Worm (Caenorhabditis elegans) whole organism, L4 larva: ENCODE data around the gene dod-6.

Experiments
- F44E2.7 ChIP-seq: fragments of 200-800 bp; sonication (Bioruptor generic); IDR thresholded peaks from 2 replicates; pipeline ENCODE4 v2.1.2; 2022; ENCODE audit warnings: missing genetic modification characterization, missing compliant biosample characterization
- R02D3.7 ChIP-seq: fragments of 150-350 bp; sonication (generic microtip); optimal IDR thresholded peaks from 3 replicates; lab custom pipeline; 2014; ENCODE audit warnings: missing biosample characterization, missing genetic modification characterization
- T20F7.1 ChIP-seq: fragments of 200-800 bp; sonication (Bioruptor generic); optimal IDR thresholded peaks from 2 replicates; lab custom pipeline; 2018; ENCODE audit warnings: mild to moderate bottlenecking, missing genetic modification characterization, missing compliant biosample characterization
- T26A8.4 ChIP-seq: fragments of 200-800 bp; sonication (Bioruptor generic); IDR thresholded peaks from 2 replicates; pipeline ENCODE4 v1.3.6; 2022; ENCODE audit warnings: missing genetic modification characterization, missing compliant biosample characterization
- ZK337.2 ChIP-seq: fragments of 200-800 bp; sonication (Bioruptor generic); IDR thresholded peaks from 2 replicates; pipeline ENCODE4 v1.3.6; 2022; ENCODE audit warnings: missing genetic modification reagents, missing genetic modification characterization, missing compliant biosample characterization
- aha-1 ChIP-seq: fragments of 150-350 bp; peaks from one replicate; lab custom pipeline; 2014; ENCODE audit warnings: missing biosample characterization, missing genetic modification characterization
- aly-2 ChIP-seq: sonication (generic microtip); optimal IDR thresholded peaks from 2 replicates; lab custom pipeline; 2018; ENCODE audit warnings: missing biosample characterization, missing genetic modification characterization
- ceh-28 ChIP-seq: fragments of 150-350 bp; optimal IDR thresholded peaks from 2 replicates; lab custom pipeline; 2014; ENCODE audit warnings: missing biosample characterization, missing genetic modification reagents, missing genetic modification characterization
- ces-1 ChIP-seq: fragments of 150-350 bp; sonication (generic microtip); optimal IDR thresholded peaks from 4 replicates; lab custom pipeline; 2014; ENCODE audit warnings: missing biosample characterization, missing genetic modification reagents, missing genetic modification characterization
- daf-16 ChIP-seq, 3 experiments: sonication (generic microtip); optimal IDR thresholded peaks; 2 replicates each; lab custom pipeline; 2016 to 2017; ENCODE audit warnings: missing genetic modification characterization in 3 of 3, missing genetic modification reagents in 3 of 3, mild to moderate bottlenecking in 2 of 3, missing compliant biosample characterization in 2 of 3, missing biosample characterization in 1 of 3, moderate library complexity in 1 of 3
- dmd-6 ChIP-seq: fragments of 200-800 bp; sonication (Bioruptor generic); IDR thresholded peaks from 2 replicates; pipeline ENCODE4 v1.3.6; 2022; ENCODE audit warnings: missing genetic modification reagents, missing genetic modification characterization, missing compliant biosample characterization
- dpl-1 ChIP-seq: fragments of 150-350 bp; optimal IDR thresholded peaks from 2 replicates; lab custom pipeline; 2014; ENCODE audit warnings: missing biosample characterization, missing genetic modification reagents, missing genetic modification characterization
- duxl-1 ChIP-seq: sonication (generic microtip); optimal IDR thresholded peaks from 2 replicates; lab custom pipeline; 2016; ENCODE audit warnings: mild to moderate bottlenecking, missing genetic modification characterization, moderate library complexity, missing compliant biosample characterization; ENCODE audit not compliant: poor library complexity
- fkh-10 ChIP-seq: fragments of 150-350 bp; optimal IDR thresholded peaks from 2 replicates; lab custom pipeline; 2014; ENCODE audit warnings: missing biosample characterization, missing genetic modification reagents, missing genetic modification characterization
- gei-8 ChIP-seq: fragments of 200-800 bp; sonication (Bioruptor generic); optimal IDR thresholded peaks from 2 replicates; lab custom pipeline; 2018; ENCODE audit warnings: mild to moderate bottlenecking, missing genetic modification characterization, missing compliant biosample characterization
- hlh-11 ChIP-seq: fragments of 200-800 bp; sonication (Bioruptor generic); optimal IDR thresholded peaks from 2 replicates; lab custom pipeline; 2018; ENCODE audit warnings: mild to moderate bottlenecking, missing genetic modification characterization, missing compliant biosample characterization
- hmg-1.1 ChIP-seq: fragments of 200-800 bp; sonication (Bioruptor generic); IDR thresholded peaks from 2 replicates; pipeline ENCODE4 v1.3.6; 2022; ENCODE audit warnings: missing genetic modification reagents, missing genetic modification characterization, missing compliant biosample characterization
- lin-1 ChIP-seq: fragments of 200-800 bp; sonication (Bioruptor generic); IDR thresholded peaks from 2 replicates; pipeline ENCODE4 v1.3.6; 2022; ENCODE audit warnings: missing genetic modification reagents, missing genetic modification characterization, missing compliant biosample characterization
- lin-13 ChIP-seq: fragments of 150-350 bp; optimal IDR thresholded peaks from 2 replicates; lab custom pipeline; 2014; ENCODE audit warnings: missing biosample characterization, missing genetic modification reagents, missing genetic modification characterization
- lin-29 ChIP-seq: fragments of 200-800 bp; sonication (Bioruptor generic); IDR thresholded peaks from 2 replicates; pipeline ENCODE4 v1.3.6; 2022; ENCODE audit warnings: missing genetic modification reagents, missing genetic modification characterization, missing compliant biosample characterization
- lsy-2 ChIP-seq, 2 experiments: fragments of 150-350 bp in 1 of 2; sonication (generic microtip) in 1 of 2; optimal IDR thresholded peaks; 2 replicates each; lab custom pipeline; 2014 to 2017; ENCODE audit warnings: missing biosample characterization in 2 of 2, missing genetic modification characterization in 2 of 2
- madf-5 ChIP-seq, 2 experiments: fragments of 200-800 bp; sonication (Bioruptor generic); IDR thresholded peaks; 2 replicates each; pipeline ENCODE4 v1.3.6; 2022; ENCODE audit warnings: missing compliant biosample characterization in 2 of 2, missing genetic modification characterization in 2 of 2
- mdl-1 ChIP-seq, 2 experiments: fragments of 150-350 bp in 1 of 2; sonication (generic microtip) in 1 of 2; optimal IDR thresholded peaks; 2 replicates each; lab custom pipeline; 2014 to 2017; ENCODE audit warnings: missing biosample characterization in 2 of 2, missing genetic modification characterization in 2 of 2
- mxl-3 ChIP-seq: fragments of 200-800 bp; sonication (Bioruptor generic); optimal IDR thresholded peaks from 2 replicates; lab custom pipeline; 2018; ENCODE audit warnings: mild to moderate bottlenecking, missing genetic modification characterization, missing compliant biosample characterization
- nhr-28 ChIP-seq: fragments of 150-350 bp; optimal IDR thresholded peaks from 2 replicates; lab custom pipeline; 2014; ENCODE audit warnings: missing biosample characterization, missing genetic modification characterization
- nhr-41 ChIP-seq: fragments of 200-800 bp; sonication (Bioruptor generic); IDR thresholded peaks from 2 replicates; pipeline ENCODE4 v1.3.6; 2022; ENCODE audit warnings: missing genetic modification reagents, missing genetic modification characterization, missing compliant biosample characterization
- nhr-48 ChIP-seq: sonication (generic microtip); optimal IDR thresholded peaks from 2 replicates; lab custom pipeline; 2016; ENCODE audit warnings: mild to moderate bottlenecking, missing genetic modification characterization, missing compliant biosample characterization
- pha-4 ChIP-seq, 2 experiments: fragments of 150-350 bp in 1 of 2; fragments of 200-800 bp in 1 of 2; sonication (Bioruptor generic) in 1 of 2; IDR thresholded peaks in 1 of 2; optimal IDR thresholded peaks in 1 of 2; 2 replicates each; pipeline versions ENCODE4 v1.3.6 to Lab custom; 2014 to 2022; ENCODE audit warnings: missing genetic modification characterization in 2 of 2, missing genetic modification reagents in 2 of 2, missing biosample characterization in 1 of 2, missing compliant biosample characterization in 1 of 2
- rbr-2 ChIP-seq: sonication (generic microtip); optimal IDR thresholded peaks from 2 replicates; lab custom pipeline; 2016; ENCODE audit warnings: missing genotype, missing genetic modification characterization, missing compliant biosample characterization
- spr-1 ChIP-seq: sonication (generic microtip); optimal IDR thresholded peaks from 2 replicates; lab custom pipeline; 2016; ENCODE audit warnings: mild to moderate bottlenecking, missing genetic modification characterization, missing compliant biosample characterization
- spr-3 ChIP-seq: fragments of 200-800 bp; sonication (Bioruptor generic); optimal IDR thresholded peaks from 2 replicates; lab custom pipeline; 2018; ENCODE audit warnings: mild to moderate bottlenecking, missing genetic modification characterization, missing compliant biosample characterization
- tag-97 ChIP-seq: fragments of 200-800 bp; sonication (Bioruptor generic); IDR thresholded peaks from 2 replicates; pipeline ENCODE4 v1.3.6; 2022; ENCODE audit warnings: missing genetic modification characterization, missing compliant biosample characterization
- unc-39 ChIP-seq: sonication (generic microtip); optimal IDR thresholded peaks from 2 replicates; lab custom pipeline; 2017; ENCODE audit warnings: missing biosample characterization, missing genetic modification characterization
- unc-62 ChIP-seq, 3 experiments: fragments of 150-350 bp in 1 of 3; sonication (generic microtip); optimal IDR thresholded peaks in 2 of 3; peaks in 1 of 3; 1 replicate in 1 of 3; 2 replicates in 2 of 3; lab custom pipeline; 2014 to 2017; ENCODE audit warnings: missing biosample characterization in 3 of 3, missing genetic modification characterization in 3 of 3, missing genetic modification reagents in 3 of 3, missing genotype in 1 of 3
- vab-7 ChIP-seq: fragments of 200-800 bp; sonication (Bioruptor generic); IDR thresholded peaks from 2 replicates; pipeline ENCODE4 v1.3.6; 2022; ENCODE audit warnings: missing genetic modification reagents, missing genetic modification characterization, missing compliant biosample characterization
- zag-1 ChIP-seq: fragments of 150-350 bp; optimal IDR thresholded peaks from 2 replicates; lab custom pipeline; 2014; ENCODE audit warnings: missing biosample characterization, missing genetic modification characterization

The dod-6 gene

ce11 chrIII:10154993-10155392 lies 42.5 kb upstream of the dod-6 start:
- TF ChIP-seq daf-16 (GFP tag; optimal IDR thresholded peaks at IDR 0.05; lab: Kevin White, UChicago) (peak in 1 of 2 experiments; percentile 21), daf-16 (tag; optimal IDR thresholded peaks at IDR 0.05; lab: Kevin White, UChicago) (no peak), madf-5 (GFP tag; IDR thresholded peaks at IDR 0.05; lab: Robert Waterston, UW) (no peak), F44E2.7 (no peak), tag-97 (GFP tag; lab: Robert Waterston, UW) (no peak), spr-3 (GFP tag; lab: Kevin White, UChicago) (no peak), ZK337.2 (no peak), gei-8 (GFP tag; lab: Kevin White, UChicago) (no peak), lsy-2 (tag; optimal IDR thresholded peaks at IDR 0.05; lab: Kevin White, UChicago) (peak in 1 of 2 experiments; percentile 0), fkh-10 (GFP tag; lab: Kevin White, UChicago) (no peak), dmd-6 (GFP tag; lab: Robert Waterston, UW) (no peak), aha-1 (tag; lab: Kevin White, UChicago) (no peak), aly-2 (tag; lab: Kevin White, UChicago) (no peak), mdl-1 (tag; optimal IDR thresholded peaks at IDR 0.05; lab: Kevin White, UChicago) (no peak), lin-1 (GFP tag; lab: Robert Waterston, UW) (no peak), dpl-1 (no peak), lin-29 (GFP tag; lab: Robert Waterston, UW) (no peak), duxl-1 (tag; lab: Kevin White, UChicago) (no peak), pha-4 (GFP tag; IDR thresholded peaks at IDR 0.05; lab: Robert Waterston, UW) (no peak), pha-4 (tag; optimal IDR thresholded peaks at IDR 0.05; lab: Kevin White, UChicago) (peak; percentile 2), hlh-11 (no peak), nhr-41 (GFP tag; lab: Robert Waterston, UW) (no peak), lin-13 (no peak)

DNA sequence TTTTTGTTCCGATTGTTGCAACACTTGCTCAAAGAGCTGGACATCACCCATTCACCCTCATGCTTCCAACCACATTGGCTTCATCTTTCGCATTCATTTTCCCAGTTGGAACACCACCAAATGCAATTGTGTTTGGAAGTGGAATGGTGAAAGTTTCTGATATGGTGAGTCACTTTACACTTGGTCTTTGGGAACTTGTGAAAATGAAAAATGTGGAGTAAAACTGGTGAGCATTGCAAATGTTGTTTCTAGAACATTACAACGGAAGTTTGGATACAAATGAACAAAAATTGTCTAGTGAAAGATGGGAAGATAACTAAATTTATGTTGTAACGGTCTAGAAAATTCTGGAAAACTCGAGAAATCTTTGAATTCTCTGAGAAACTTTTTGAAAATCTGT lies 41.2 kb upstream of the dod-6 start:
- TF ChIP-seq aha-1 (tag; lab: Kevin White, UChicago) (peak; percentile 90), nhr-48 (tag; lab: Kevin White, UChicago) (no peak), spr-1 (tag; lab: Kevin White, UChicago) (no peak), unc-62 (GFP tag; optimal IDR thresholded peaks at IDR 0.05 in 1 of 2; lab: Kevin White, UChicago) (peak in 1 of 2 experiments; percentile 83), unc-62 (tag; optimal IDR thresholded peaks at IDR 0.05; lab: Kevin White, UChicago) (no peak)

DNA sequence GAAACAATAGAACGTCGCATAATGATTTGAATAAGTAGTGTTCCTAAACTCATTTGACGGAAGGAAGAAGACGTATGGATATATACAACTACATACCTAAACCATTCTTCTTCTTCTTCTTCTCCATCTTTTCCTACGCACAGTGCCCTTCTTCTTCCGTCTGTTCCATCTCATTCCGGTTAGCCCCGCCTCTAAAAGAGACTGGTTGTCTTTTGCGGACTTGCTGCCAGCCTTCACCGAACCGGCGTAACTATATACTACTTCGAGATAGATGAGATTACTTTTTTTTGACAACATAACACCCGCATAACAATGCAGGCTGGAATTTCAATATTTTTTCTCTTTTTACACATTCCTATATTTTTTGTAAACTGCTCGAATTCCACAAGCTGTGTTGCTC lies 37.1 kb upstream of the dod-6 start, which contains the start of the genes K08E5.5 and mua-3:
TSS of gene K08E5.5 (minus strand) at position 101 of the 400 bp plus-strand sequence.
TSS of gene mua-3 (plus strand) at position 313 of the 400 bp plus-strand sequence.
- TF ChIP-seq nhr-28 (tag; lab: Kevin White, UChicago) (no peak), unc-62 (GFP tag; optimal IDR thresholded peaks at IDR 0.05 in 1 of 2; lab: Kevin White, UChicago) (peak in 1 of 2 experiments; percentile 38), unc-62 (tag; optimal IDR thresholded peaks at IDR 0.05; lab: Kevin White, UChicago) (no peak)

DNA sequence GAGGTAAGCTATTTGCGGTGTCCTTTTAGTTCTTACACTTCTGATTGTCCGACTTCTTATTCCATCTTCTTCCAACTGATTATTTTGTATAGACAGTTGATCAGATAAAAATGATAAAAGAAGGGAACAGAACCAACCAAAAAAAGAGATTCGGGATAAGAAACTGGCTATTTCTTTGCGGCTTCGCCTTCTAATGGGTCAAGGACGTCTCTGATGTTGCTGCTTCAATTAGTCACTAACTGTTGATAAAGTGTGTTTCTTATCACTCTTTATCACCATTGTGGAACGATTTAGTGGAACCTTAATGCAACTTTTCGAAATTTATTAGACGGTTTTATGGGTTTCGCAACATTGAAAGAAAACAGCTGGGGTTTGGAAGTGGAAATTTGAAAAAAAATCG lies 27.3 kb upstream of the dod-6 start:
- TF ChIP-seq nhr-28 (tag; lab: Kevin White, UChicago) (peak; percentile 38), R02D3.7 (tag; lab: Kevin White, UChicago) (no peak), ceh-28 (tag; lab: Kevin White, UChicago) (no peak), rbr-2 (tag; lab: Kevin White, UChicago) (no peak), ces-1 (GFP tag; lab: Kevin White, UChicago) (no peak), ZK337.2 (0 out of 2 replicates have a peak, but pooled peaks have one; percentile 34), hmg-1.1 (GFP tag; lab: Robert Waterston, UW) (no peak), vab-7 (GFP tag; lab: Robert Waterston, UW) (no peak), zag-1 (tag; lab: Kevin White, UChicago) (no peak), mxl-3 (GFP tag; lab: Kevin White, UChicago) (peak; percentile 58), unc-39 (tag; lab: Kevin White, UChicago) (no peak), T26A8.4 (no peak), T20F7.1 (GFP tag; lab: Kevin White, UChicago) (no peak)
